Fruit fly (Drosophila melanogaster): ENCODE data around the gene CG14441.

DNA sequence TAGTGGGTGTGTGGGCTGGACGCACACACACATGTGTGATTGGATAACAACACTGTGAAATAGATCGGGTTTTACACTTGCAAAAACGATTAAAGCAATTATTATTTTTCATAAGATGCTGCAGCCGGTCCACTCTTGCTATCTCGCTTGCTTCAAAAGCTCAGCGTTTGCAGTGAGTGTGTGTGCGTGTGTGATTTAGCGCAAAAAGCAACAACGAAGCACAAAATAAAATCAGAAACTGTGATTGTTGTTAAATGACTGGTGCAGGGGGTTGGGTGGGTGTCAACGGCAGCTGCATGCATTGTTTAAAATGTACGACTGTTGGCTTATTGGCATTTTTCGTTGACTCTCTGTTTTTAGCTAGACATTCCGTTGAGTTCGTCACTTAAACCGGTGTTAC lies 37.4 kb upstream of the CG14441 start:
- TF ChIP-seq CG18619 (GFP tag; optimal IDR thresholded peaks at IDR 0.05) (no peak), CG6254 (GFP tag; optimal IDR thresholded peaks at IDR 0.05) (no peak), Dll (GFP tag; IDR thresholded peaks at IDR 0.05; ENCODE audit: partially characterized antibody) (no peak)

All from whole organism, embryonic.